Fruit fly (Drosophila melanogaster) S2 (cell line): Measurements from ENCODE around the gene Slh.

Source experiments
- CG8478 ChIP-seq: fragments of >200 bp; optimal IDR thresholded peaks from 2 replicates; lab custom pipeline; 2018
- CTCF ChIP-seq, 2 experiments: fragments of >200 bp; optimal IDR thresholded peaks; 2 replicates each; lab custom pipeline; 2018

DNA sequence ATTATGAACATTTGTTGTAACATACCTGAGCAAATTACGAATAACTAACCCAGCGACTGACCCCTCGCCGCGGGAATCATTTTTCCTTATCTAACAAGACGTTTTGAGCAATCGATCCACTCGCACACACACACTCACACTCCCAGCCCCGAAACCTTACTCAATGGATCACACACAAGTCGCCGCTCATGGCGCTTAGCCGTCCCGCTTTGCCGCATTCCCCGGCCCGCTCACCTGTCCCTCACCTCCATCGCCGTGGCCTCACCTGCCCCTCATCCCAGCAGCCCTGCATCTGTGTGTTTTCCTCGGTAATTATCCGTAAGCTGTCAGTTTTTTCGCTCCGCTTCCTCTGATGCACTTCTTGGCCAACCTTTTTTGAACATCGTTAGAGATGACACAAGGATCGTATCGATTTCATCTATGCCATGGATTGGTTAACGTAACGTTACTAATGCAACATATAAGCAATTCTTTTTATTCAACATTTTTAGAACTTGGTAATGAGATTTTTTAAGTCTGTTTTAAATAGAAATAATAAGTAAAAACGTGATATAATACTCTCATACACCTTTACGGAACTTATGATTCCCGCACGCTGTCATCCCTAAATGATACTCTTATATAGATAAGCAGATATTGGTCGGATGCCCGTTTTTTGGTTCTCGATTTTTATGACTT, 31.0 kb downstream of the Slh start:
- TF ChIP-seq CTCF (optimal IDR thresholded peaks at IDR 0.05; lab: Kevin White, UChicago) (no peak), CG8478 (lab: Kevin White, UChicago) (no peak)
